Fruit fly (Drosophila melanogaster) whole organism, embryonic: ENCODE measurements around the gene Atg18b.

Experiments used
- Atf6 ChIP-seq: fragments of 200-800 bp; sonication (Bioruptor generic); IDR thresholded peaks from 2 replicates; pipeline ENCODE4 v1.3.6; 2022; ENCODE audit warnings: missing biosample characterization, missing genetic modification characterization
- Blimp-1 ChIP-seq: fragments of 200-800 bp; sonication (Bioruptor generic); optimal IDR thresholded peaks from 3 replicates; lab custom pipeline; 2018; ENCODE audit warnings: missing biosample characterization, missing genetic modification characterization, mild to moderate bottlenecking, moderate library complexity, missing genetic modification reagents
- CG11723 ChIP-seq: fragments of 200-800 bp; sonication (Bioruptor generic); optimal IDR thresholded peaks from 2 replicates; lab custom pipeline; 2017; ENCODE audit warnings: missing biosample characterization, mild to moderate bottlenecking, missing genetic modification characterization
- CG12104 ChIP-seq: fragments of 200-800 bp; sonication (Bioruptor generic); optimal IDR thresholded peaks from 3 replicates; lab custom pipeline; 2016; ENCODE audit warnings: missing biosample characterization, missing genetic modification characterization
- CG16813 ChIP-seq: fragments of 200-800 bp; sonication (Bioruptor generic); IDR thresholded peaks from 3 replicates; pipeline ENCODE4 v1.3.6; 2022; ENCODE audit warnings: missing biosample characterization, missing genetic modification characterization; ENCODE audit not compliant: partially characterized antibody
- CG17612 ChIP-seq: fragments of 200-800 bp; sonication (Bioruptor generic); IDR thresholded peaks from 2 replicates; pipeline ENCODE4 v1.3.6; 2022; ENCODE audit warnings: missing biosample characterization, missing genetic modification characterization
- CG2116 ChIP-seq: fragments of 200-800 bp; sonication (Bioruptor generic); optimal IDR thresholded peaks from 3 replicates; lab custom pipeline; 2018; ENCODE audit warnings: missing biosample characterization, mild to moderate bottlenecking, missing genetic modification characterization
- CG3163 ChIP-seq: fragments of 200-800 bp; sonication (Bioruptor generic); optimal IDR thresholded peaks from 3 replicates; lab custom pipeline; 2016; ENCODE audit warnings: missing biosample characterization, missing genetic modification characterization
- D19A ChIP-seq: fragments of 200-800 bp; optimal IDR thresholded peaks from 3 replicates; lab custom pipeline; 2019; ENCODE audit warnings: missing biosample characterization, mild to moderate bottlenecking, missing genetic modification characterization, moderate library complexity
- Scr ChIP-seq: fragments of 200-800 bp; sonication (Bioruptor generic); IDR thresholded peaks from 2 replicates; pipeline ENCODE4 v1.3.6; 2022; ENCODE audit warnings: missing biosample characterization, missing genetic modification characterization; ENCODE audit not compliant: partially characterized antibody
- insv ChIP-seq, 2 experiments: fragments of 200-800 bp; sonication (Bioruptor generic); optimal IDR thresholded peaks; 3 replicates each; lab custom pipeline; 2016 to 2018; ENCODE audit warnings: missing biosample characterization in 2 of 2, missing genetic modification characterization in 2 of 2
- tll ChIP-seq, 2 experiments: fragments of 200-800 bp in 1 of 2; fragments of >200 bp in 1 of 2; sonication (Bioruptor generic) in 1 of 2; optimal IDR thresholded peaks; 2 replicates each; lab custom pipeline; 2017 to 2019; ENCODE audit warnings: missing biosample characterization in 2 of 2, missing genetic modification characterization in 2 of 2, mild to moderate bottlenecking in 1 of 2, moderate library complexity in 1 of 2

Gene Atg18b

DNA sequence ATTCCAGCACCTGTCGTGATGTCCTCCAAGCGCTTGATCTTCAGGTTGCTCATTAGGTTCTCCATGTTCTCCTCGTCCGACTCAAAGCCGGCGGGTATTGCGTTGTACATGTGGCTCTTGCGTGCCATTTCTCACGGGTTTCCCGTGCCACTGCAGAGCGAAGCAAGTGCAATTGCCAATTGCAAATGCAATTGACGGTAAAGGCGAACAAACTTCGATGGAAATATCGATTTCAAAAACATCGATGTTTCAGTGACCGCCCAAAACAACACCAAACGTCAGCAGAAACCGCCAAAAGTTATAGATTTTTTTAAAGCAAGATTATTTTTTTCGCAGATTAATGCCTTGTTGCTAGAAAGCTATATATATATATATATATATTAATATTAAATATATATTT is 57.5 kb downstream of the Atg18b start, which contains the start of gene Nbr (continued):
- TF ChIP-seq CG17612 (no peak), CG2116 (GFP tag; lab: Kevin White, UChicago) (no peak), D19A (no peak), Atf6 (GFP tag; lab: Robert Waterston, UW) (no peak), tll (GFP tag; optimal IDR thresholded peaks at IDR 0.05; lab: Kevin White, UChicago) (no peak), insv (GFP tag; optimal IDR thresholded peaks at IDR 0.05; lab: Kevin White, UChicago) (peak in 1 of 2 experiments; percentile 15), CG11723 (GFP tag; lab: Kevin White, UChicago) (no peak), Scr (peak; percentile 56), Blimp-1 (GFP tag; lab: Kevin White, UChicago) (no peak), CG3163 (GFP tag; lab: Kevin White, UChicago) (no peak), CG12104 (GFP tag; lab: Kevin White, UChicago) (no peak), CG16813 (GFP tag; lab: Robert Waterston, UW) (peak; percentile 54; the same call in 2 of the 3 replicates)
